Worm (Caenorhabditis elegans) whole organism, midembryonic: ENCODE results near the gene F41H10.1.

Experiments used
- T22C8.4 ChIP-seq: fragments of 200-800 bp; sonication (Bioruptor generic); IDR thresholded peaks from 2 replicates; pipeline ENCODE4 v1.3.6; 2022; ENCODE audit warnings: missing genetic modification characterization, missing compliant biosample characterization
- cog-1 ChIP-seq: sonication (generic microtip); optimal IDR thresholded peaks from 2 replicates; lab custom pipeline; 2016; ENCODE audit warnings: missing genetic modification characterization, missing compliant biosample characterization
- flt-1 ChIP-seq: fragments of 200-800 bp; sonication (Bioruptor generic); IDR thresholded peaks from 2 replicates; pipeline ENCODE4 v1.3.6; 2022; ENCODE audit warnings: missing genetic modification characterization, missing compliant biosample characterization
- klf-2 ChIP-seq: fragments of 200-800 bp; sonication (Bioruptor generic); conservative IDR thresholded peaks from 2 replicates; pipeline ENCODE4 v1.3.6; 2022; ENCODE audit warnings: missing genetic modification reagents, missing genetic modification characterization, missing compliant biosample characterization
- med-1 ChIP-seq: sonication (generic microtip); optimal IDR thresholded peaks from 2 replicates; lab custom pipeline; 2017; ENCODE audit warnings: missing genetic modification characterization, mild to moderate bottlenecking, missing compliant biosample characterization, antibody characterized with exemption, missing genetic modification reagents; ENCODE audit not compliant: insufficient read depth
- ref-1 ChIP-seq: fragments of 200-800 bp; sonication (Bioruptor generic); conservative IDR thresholded peaks from 2 replicates; pipeline ENCODE4 v1.3.6; 2022; ENCODE audit warnings: missing genetic modification reagents, missing genetic modification characterization, missing compliant biosample characterization
- tab-1 ChIP-seq: fragments of 200-800 bp; sonication (Bioruptor generic); IDR thresholded peaks from 2 replicates; pipeline ENCODE4 v1.3.6; 2022; ENCODE audit warnings: missing genetic modification characterization, missing compliant biosample characterization
- ztf-23 ChIP-seq: fragments of 200-800 bp; sonication (Bioruptor generic); IDR thresholded peaks from 2 replicates; pipeline ENCODE4 v1.3.6; 2022; ENCODE audit warnings: missing genetic modification reagents, missing genetic modification characterization, missing compliant biosample characterization
- ztf-29 ChIP-seq: fragments of 200-800 bp; sonication (Bioruptor generic); IDR thresholded peaks from 2 replicates; pipeline ENCODE4 v1.3.6; 2022; ENCODE audit warnings: missing genetic modification reagents, missing genetic modification characterization, missing compliant biosample characterization

Gene F41H10.1

DNA sequence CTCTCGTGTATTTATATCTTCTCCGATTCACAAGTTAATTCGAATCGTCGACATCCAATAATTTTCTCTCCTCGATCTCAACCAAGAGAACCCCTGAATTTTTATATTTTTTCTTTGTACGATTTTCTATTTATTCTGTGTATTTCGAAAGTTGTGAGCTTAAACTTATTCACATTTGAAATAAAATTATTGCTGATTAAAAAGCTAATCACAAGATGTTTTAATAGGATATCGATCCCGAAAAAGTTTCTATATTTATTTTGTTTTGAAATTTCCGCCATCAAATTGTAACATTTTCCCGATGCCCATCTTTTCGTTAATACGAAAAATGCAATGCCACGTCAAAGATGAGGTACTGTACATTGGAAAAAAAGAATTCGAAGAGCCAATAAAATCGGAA, 14.1 kb downstream of the F41H10.1 start, which contains the start of gene ZK616.3:
Gene ZK616.3, plus strand, starts transcription at position 301 of the 400 bp plus-strand sequence.
- no peak for TF ChIP-seq T22C8.4 (GFP tag; lab: Robert Waterston, UW)
- no peak for TF ChIP-seq tab-1 (GFP tag; lab: Robert Waterston, UW)
- TF ChIP-seq klf-2 (GFP tag; lab: Robert Waterston, UW): no peak
- no peak for TF ChIP-seq ztf-29 (GFP tag; lab: Robert Waterston, UW)
- no peak for TF ChIP-seq cog-1
- TF ChIP-seq flt-1 (GFP tag; lab: Robert Waterston, UW): no peak
- TF ChIP-seq med-1 (GFP tag; lab: Kevin White, UChicago): no peak
- TF ChIP-seq ztf-23 (GFP tag; lab: Robert Waterston, UW): no peak
- no peak for TF ChIP-seq ref-1 (GFP tag; lab: Robert Waterston, UW)

DNA sequence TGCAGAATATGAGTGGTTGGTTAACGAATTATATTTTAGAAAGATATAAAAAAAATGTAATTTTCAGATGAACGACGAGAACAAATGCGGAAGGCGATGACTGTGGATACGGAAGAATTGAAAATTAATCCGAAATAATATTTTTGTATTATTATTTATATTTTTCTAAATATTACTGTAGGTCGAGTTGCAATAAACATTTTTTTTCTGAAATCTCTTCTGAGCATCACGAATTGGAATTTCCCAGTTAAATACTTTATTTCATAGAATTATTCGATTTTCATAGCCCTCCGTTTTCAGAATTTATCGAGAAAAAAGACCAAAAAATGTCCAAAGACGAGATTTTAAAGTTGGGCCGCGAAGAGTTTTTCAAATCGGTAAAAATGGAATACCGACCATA, 14.8 kb downstream of the F41H10.1 start, which contains the start of gene ZK616.2:
Gene ZK616.2, plus strand, starts transcription at position 301 of the 400 bp plus-strand sequence.
- TF ChIP-seq ztf-23 (GFP tag; lab: Robert Waterston, UW) (no peak), ztf-29 (GFP tag; lab: Robert Waterston, UW) (no peak), flt-1 (GFP tag; lab: Robert Waterston, UW) (no peak), med-1 (GFP tag; lab: Kevin White, UChicago) (no peak), klf-2 (GFP tag; lab: Robert Waterston, UW) (no peak), T22C8.4 (GFP tag; lab: Robert Waterston, UW) (no peak), cog-1 (no peak), ref-1 (GFP tag; lab: Robert Waterston, UW) (no peak), tab-1 (GFP tag; lab: Robert Waterston, UW) (no peak)

DNA sequence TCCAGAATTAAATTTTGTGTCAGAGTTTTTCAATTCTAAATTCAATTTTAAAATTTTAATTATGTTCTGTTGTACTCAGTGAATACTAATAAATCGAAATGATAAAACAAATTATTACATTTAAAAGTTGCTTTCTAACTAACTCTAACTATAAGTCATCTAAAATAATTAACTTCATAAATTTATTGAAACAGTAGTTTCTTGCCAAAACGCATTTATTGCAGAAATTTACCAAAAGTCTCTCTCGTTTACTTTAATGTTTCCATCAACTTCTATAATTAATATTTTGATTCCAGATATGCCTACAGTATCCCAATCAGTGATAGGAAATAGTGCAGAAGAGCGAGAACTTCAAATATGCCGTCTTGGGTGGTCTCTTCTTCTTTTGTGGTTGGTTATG, 17.9 kb downstream of the F41H10.1 start, which contains the start of gene ZK616.1:
Gene ZK616.1, plus strand, starts transcription at position 301 of the 400 bp plus-strand sequence.
- TF ChIP-seq ref-1 (GFP tag; lab: Robert Waterston, UW) (no peak), tab-1 (GFP tag; lab: Robert Waterston, UW) (no peak), ztf-23 (GFP tag; lab: Robert Waterston, UW) (no peak), klf-2 (GFP tag; lab: Robert Waterston, UW) (no peak), T22C8.4 (GFP tag; lab: Robert Waterston, UW) (no peak), cog-1 (no peak), med-1 (GFP tag; lab: Kevin White, UChicago) (no peak), ztf-29 (GFP tag; lab: Robert Waterston, UW) (no peak), flt-1 (GFP tag; lab: Robert Waterston, UW) (no peak)

DNA sequence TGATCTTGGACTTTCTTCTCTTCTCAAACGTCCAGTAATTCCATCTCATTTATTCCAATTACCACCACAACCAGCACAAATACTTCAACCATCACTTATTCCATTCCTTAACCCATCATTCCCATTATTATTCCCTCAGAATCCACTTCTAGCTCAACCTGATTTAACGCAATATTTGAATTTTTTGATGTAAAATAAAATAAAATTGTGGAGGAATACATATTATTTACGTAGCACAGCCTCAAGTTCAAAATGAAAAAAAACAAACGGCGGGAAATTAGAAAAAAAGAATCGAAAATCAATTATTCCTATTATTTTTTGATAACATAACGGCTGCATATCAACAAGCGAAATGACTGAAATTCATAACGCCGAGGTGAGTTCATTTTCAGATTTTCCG, 22.6 kb downstream of the F41H10.1 start, which contains the start of gene ZK616.61:
Gene ZK616.61, plus strand, starts transcription at position 301 of the 400 bp plus-strand sequence.
- TF ChIP-seq med-1 (GFP tag; lab: Kevin White, UChicago) (no peak), cog-1 (no peak), T22C8.4 (GFP tag; lab: Robert Waterston, UW) (no peak), ref-1 (GFP tag; lab: Robert Waterston, UW) (no peak), tab-1 (GFP tag; lab: Robert Waterston, UW) (no peak), ztf-29 (GFP tag; lab: Robert Waterston, UW) (no peak), klf-2 (GFP tag; lab: Robert Waterston, UW) (no peak), flt-1 (GFP tag; lab: Robert Waterston, UW) (no peak), ztf-23 (GFP tag; lab: Robert Waterston, UW) (no peak)

DNA sequence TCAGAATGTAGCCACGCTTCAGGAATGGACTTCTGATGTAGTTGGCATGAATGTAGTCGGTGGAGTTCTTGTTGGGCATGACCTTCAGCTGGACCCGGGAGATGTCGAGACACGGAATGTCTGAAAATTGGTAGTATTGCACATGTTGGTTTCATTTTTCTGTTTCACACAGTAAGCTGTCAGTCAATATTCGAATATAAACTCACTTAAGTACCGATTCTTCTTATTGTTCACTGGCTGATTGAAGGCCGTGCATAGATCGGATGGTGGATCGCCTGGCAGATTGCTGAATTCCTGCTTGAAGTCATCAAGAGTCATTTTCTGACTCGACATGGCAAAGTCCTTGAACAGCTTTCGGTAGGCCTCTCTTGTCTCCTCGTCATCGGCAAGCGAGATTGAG, 26.4 kb downstream of the F41H10.1 start:
- no peak for TF ChIP-seq flt-1 (GFP tag; lab: Robert Waterston, UW)

DNA sequence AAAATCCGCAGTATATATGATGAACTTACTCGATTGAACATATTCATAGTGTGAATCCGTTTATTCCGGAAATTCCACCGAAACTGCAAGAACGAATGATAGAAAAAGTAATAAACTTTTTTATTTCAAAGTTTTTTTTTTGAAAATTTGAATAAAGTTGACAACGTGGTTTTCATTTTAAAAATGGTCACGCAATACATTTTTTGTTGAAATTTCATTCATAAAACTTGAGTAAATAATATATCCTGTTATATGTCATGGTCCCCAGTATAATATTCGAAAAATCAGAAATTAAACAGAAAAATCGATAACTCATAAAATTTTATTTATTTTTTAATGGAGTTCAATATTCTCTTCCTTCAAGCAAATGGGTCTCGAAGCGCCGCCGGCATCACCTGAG, 28.4 kb downstream of the F41H10.1 start, which contains the start of gene ZK616.65:
Gene ZK616.65, minus strand, starts transcription at position 101 of the 400 bp plus-strand sequence.
- no peak for TF ChIP-seq cog-1
- no peak for TF ChIP-seq ref-1 (GFP tag; lab: Robert Waterston, UW)
- no peak for TF ChIP-seq flt-1 (GFP tag; lab: Robert Waterston, UW)
- no peak for TF ChIP-seq med-1 (GFP tag; lab: Kevin White, UChicago)

DNA sequence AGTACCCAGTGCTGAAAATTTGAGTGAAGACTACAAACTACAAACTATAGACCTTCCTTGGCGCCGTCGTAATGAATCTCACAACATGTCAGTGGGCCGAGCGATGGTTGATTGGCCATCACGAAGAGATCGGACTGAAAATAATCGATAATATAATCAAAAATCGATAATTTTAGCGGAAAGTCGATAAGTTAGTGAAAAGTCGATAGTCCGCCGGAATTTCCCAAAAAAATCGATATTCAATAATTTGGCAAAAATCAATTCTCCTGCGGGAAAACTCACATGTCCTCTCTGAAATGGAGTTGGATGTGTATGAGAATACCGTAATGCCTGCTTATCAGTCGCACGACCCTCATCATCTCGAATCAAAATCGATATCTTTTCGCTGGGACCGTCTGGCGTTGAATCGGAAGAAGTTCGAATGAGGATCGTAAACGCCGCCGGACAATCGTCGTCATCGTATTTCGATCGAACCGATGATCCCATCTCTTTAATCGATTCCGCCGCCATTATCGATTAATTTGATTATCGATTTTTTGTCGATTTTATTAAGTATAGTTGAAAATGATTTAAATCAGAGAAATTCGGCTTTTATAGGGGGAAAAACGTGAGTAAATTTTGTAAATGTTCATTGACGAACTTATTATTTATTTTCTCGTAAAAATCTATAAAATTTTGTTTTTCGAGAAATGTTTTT, 29.1 kb downstream of the F41H10.1 start, which contains the start of gene ZK616.8:
Gene ZK616.8, minus strand, starts transcription at position 553 of the 697 bp plus-strand sequence.
- TF ChIP-seq T22C8.4 (GFP tag; lab: Robert Waterston, UW) (peak; percentile 61), klf-2 (GFP tag; lab: Robert Waterston, UW) (no peak)

DNA sequence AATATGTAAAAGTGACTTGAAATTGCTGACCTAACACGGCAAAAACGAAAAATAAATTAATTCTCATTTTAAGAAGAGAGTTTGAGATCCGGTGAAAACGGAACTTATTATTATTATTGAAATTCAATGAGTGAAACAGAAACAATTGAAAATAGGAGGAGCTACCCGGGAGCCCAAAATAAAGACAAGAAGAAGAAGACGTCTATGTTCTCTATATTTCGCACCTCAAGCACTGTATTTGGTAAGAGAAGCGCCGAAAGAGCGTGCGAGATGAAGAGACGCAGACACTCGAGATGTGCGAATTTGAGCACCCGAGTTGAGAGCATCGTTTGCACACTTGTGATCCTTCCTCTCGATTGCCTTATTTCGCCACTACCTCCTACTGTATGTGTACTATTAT, 33.0 kb downstream of the F41H10.1 start, which contains the start of gene spp-7:
Gene spp-7, minus strand, starts transcription at position 101 of the 400 bp plus-strand sequence.
- TF ChIP-seq T22C8.4 (GFP tag; lab: Robert Waterston, UW) (no peak), med-1 (GFP tag; lab: Kevin White, UChicago) (no peak), ztf-29 (GFP tag; lab: Robert Waterston, UW) (no peak), tab-1 (GFP tag; lab: Robert Waterston, UW) (no peak), cog-1 (no peak), klf-2 (GFP tag; lab: Robert Waterston, UW) (no peak), ref-1 (GFP tag; lab: Robert Waterston, UW) (no peak), flt-1 (GFP tag; lab: Robert Waterston, UW) (no peak)

DNA sequence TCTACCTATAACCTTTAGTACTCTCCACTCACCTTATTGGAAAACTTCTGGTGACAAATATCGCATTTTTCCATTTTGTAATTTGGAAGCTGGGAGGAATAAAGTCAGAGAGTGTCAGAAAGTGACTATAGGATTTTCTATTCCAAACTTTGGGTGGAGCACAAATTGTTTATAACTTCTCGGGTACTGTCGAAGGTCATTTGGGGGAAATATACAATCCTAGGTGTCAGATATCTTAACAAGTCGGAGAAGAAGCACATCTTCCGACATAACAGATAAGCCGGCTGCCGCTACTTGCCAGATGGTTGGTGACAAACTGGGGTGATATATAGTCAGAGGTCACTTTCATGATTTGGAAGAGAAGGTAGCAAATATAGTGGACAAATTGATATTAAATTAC, 36.4 kb downstream of the F41H10.1 start, which contains the start of gene ehn-3:
Gene ehn-3, minus strand, starts transcription at position 101 of the 400 bp plus-strand sequence.
- TF ChIP-seq T22C8.4 (GFP tag; lab: Robert Waterston, UW) (no peak), klf-2 (GFP tag; lab: Robert Waterston, UW) (no peak), cog-1 (no peak), flt-1 (GFP tag; lab: Robert Waterston, UW) (no peak), tab-1 (GFP tag; lab: Robert Waterston, UW) (no peak), ztf-29 (GFP tag; lab: Robert Waterston, UW) (no peak), ref-1 (GFP tag; lab: Robert Waterston, UW) (no peak), med-1 (GFP tag; lab: Kevin White, UChicago) (no peak), ztf-23 (GFP tag; lab: Robert Waterston, UW) (no peak)
